Fruit fly (Drosophila melanogaster): Measurements from ENCODE around the gene CG46304.
A peak's percentile ranks its signal among the peaks of the same experiment; 100 is the strongest.

The CG46304 gene

dm6 chr2L:18968370-18969105 is 22.4 kb downstream of the CG46304 start, which contains the start of the genes Nak and Tango6 (continued):
- no peak for TF ChIP-seq CG9139 (GFP tag; optimal IDR thresholded peaks at IDR 0.05)
- TF ChIP-seq CG16779 (tag; optimal IDR thresholded peaks at IDR 0.05) = no peak
- no peak for TF ChIP-seq CG6808 (GFP tag; optimal IDR thresholded peaks at IDR 0.05)
- no peak for TF ChIP-seq CG1621 (tag; optimal IDR thresholded peaks at IDR 0.05)
- TF ChIP-seq fd59A (GFP tag; optimal IDR thresholded peaks at IDR 0.05) = no peak
- TF ChIP-seq fd85E (GFP tag; optimal IDR thresholded peaks at IDR 0.05) = no peak
- no peak for TF ChIP-seq CG32006 (GFP tag; optimal IDR thresholded peaks at IDR 0.05)
- no peak for TF ChIP-seq CG8632 (GFP tag; optimal IDR thresholded peaks at IDR 0.05)

- TF ChIP-seq Gug (GFP tag; IDR thresholded peaks at IDR 0.05) = no peak
- no peak for TF ChIP-seq CG9139 (GFP tag; optimal IDR thresholded peaks at IDR 0.05)
- TF ChIP-seq CG8119 (GFP tag; IDR thresholded peaks at IDR 0.05) = no peak
- no peak for TF ChIP-seq CG1621 (tag; optimal IDR thresholded peaks at IDR 0.05)
- peak; percentile 55 for TF ChIP-seq Ets21C (GFP tag; optimal IDR thresholded peaks at IDR 0.05)
- TF ChIP-seq CG10631 (GFP tag; optimal IDR thresholded peaks at IDR 0.05) = peak; percentile 83
- peak; percentile 69 for TF ChIP-seq CG3032 (tag; optimal IDR thresholded peaks at IDR 0.05)
- 0 out of 3 replicates have a peak, but pooled peaks have one; percentile 22 for TF ChIP-seq CG6163 (GFP tag; IDR thresholded peaks at IDR 0.05)
- TF ChIP-seq CG16779 (tag; optimal IDR thresholded peaks at IDR 0.05) = no peak
- no peak for TF ChIP-seq dac (GFP tag; optimal IDR thresholded peaks at IDR 0.05)
- no peak for TF ChIP-seq pdm3 (GFP tag; optimal IDR thresholded peaks at IDR 0.05)
- TF ChIP-seq net (GFP tag; optimal IDR thresholded peaks at IDR 0.05) = no peak
- TF ChIP-seq Sox14 (GFP tag; optimal IDR thresholded peaks at IDR 0.05) = peak; percentile 65
- TF ChIP-seq eg (GFP tag; IDR thresholded peaks at IDR 0.05) = peak; percentile 74
- no peak for TF ChIP-seq CG11294 (GFP tag; IDR thresholded peaks at IDR 0.05)
- no peak for TF ChIP-seq CG6276 (GFP tag; optimal IDR thresholded peaks at IDR 0.05)
- TF ChIP-seq ss (GFP tag; optimal IDR thresholded peaks at IDR 0.05) = peak in 1 of 2 experiments; percentile 56
- peak; percentile 57 for TF ChIP-seq CG6854 (GFP tag; optimal IDR thresholded peaks at IDR 0.05)
- TF ChIP-seq CG34406 (GFP tag; optimal IDR thresholded peaks at IDR 0.05) = no peak
- no peak for TF ChIP-seq dsx (GFP tag; optimal IDR thresholded peaks at IDR 0.05; ENCODE audit: poor library complexity, severe bottlenecking)
- no peak for TF ChIP-seq cyc (GFP tag; optimal IDR thresholded peaks at IDR 0.05)
- TF ChIP-seq CG6792 (GFP tag; optimal IDR thresholded peaks at IDR 0.05) = peak; percentile 61
- TF ChIP-seq Hr4 (GFP tag; optimal IDR thresholded peaks at IDR 0.05) = no peak
- TF ChIP-seq Ets96B (tag; optimal IDR thresholded peaks at IDR 0.05) = peak; percentile 52
- TF ChIP-seq Eip93F (GFP tag; optimal IDR thresholded peaks at IDR 0.05) = peak; percentile 30
- TF ChIP-seq Sox102F (GFP tag; optimal IDR thresholded peaks at IDR 0.05) = no peak
- peak; percentile 34 for TF ChIP-seq Hr39 (GFP tag; optimal IDR thresholded peaks at IDR 0.05)
- TF ChIP-seq Met (GFP tag; optimal IDR thresholded peaks at IDR 0.05) = peak; percentile 70
- TF ChIP-seq CG32006 (GFP tag; optimal IDR thresholded peaks at IDR 0.05) = no peak
- TF ChIP-seq vri (GFP tag; optimal IDR thresholded peaks at IDR 0.05) = peak; percentile 58
- peak; percentile 34; the same call in 1 of the 2 replicates for TF ChIP-seq CG15336 (GFP tag; IDR thresholded peaks at IDR 0.05)
- peak; percentile 43 for TF ChIP-seq fd59A (GFP tag; optimal IDR thresholded peaks at IDR 0.05)
- no peak for TF ChIP-seq CG4318 (GFP tag; optimal IDR thresholded peaks at IDR 0.05)
- peak; percentile 69 for TF ChIP-seq acj6 (GFP tag; optimal IDR thresholded peaks at IDR 0.05)
- no peak for TF ChIP-seq Blimp-1 (GFP tag; optimal IDR thresholded peaks at IDR 0.05)
- TF ChIP-seq esn (GFP tag; optimal IDR thresholded peaks at IDR 0.05) = peak; percentile 77
- TF ChIP-seq CG3919 (GFP tag; optimal IDR thresholded peaks at IDR 0.05) = no peak
- peak; percentile 31 for TF ChIP-seq fd85E (GFP tag; optimal IDR thresholded peaks at IDR 0.05)
- TF ChIP-seq CG8319 (GFP tag; optimal IDR thresholded peaks at IDR 0.05) = peak; percentile 58
- peak; percentile 97 for TF ChIP-seq svp (GFP tag)
- TF ChIP-seq CG10669 (GFP tag; optimal IDR thresholded peaks at IDR 0.05) = peak; percentile 46
- peak; percentile 65 for TF ChIP-seq topi (GFP tag; optimal IDR thresholded peaks at IDR 0.05)
- TF ChIP-seq CG31627 (GFP tag; optimal IDR thresholded peaks at IDR 0.05) = peak; percentile 65
- TF ChIP-seq lz (GFP tag; optimal IDR thresholded peaks at IDR 0.05) = peak; percentile 70
Measured at dm6 chr2L:18974063-18974779, 28.1 kb downstream of the CG46304 start, which contains the start of the genes L2HGDH and CG10431. TSS of gene L2HGDH (minus strand) at chr2L:18974448. TSS of gene CG10431 (plus strand) at chr2L:18974710.
